Worm (Caenorhabditis elegans) whole organism, L4/young adult: ENCODE results near the gene F52D10.2.

Source experiments
- W03F9.2 ChIP-seq: fragments of 150-350 bp; optimal IDR thresholded peaks from 2 replicates; lab custom pipeline; 2014; ENCODE audit warnings: missing biosample characterization, missing genetic modification characterization
- dao-5 ChIP-seq: sonication (generic microtip); optimal IDR thresholded peaks from 2 replicates; lab custom pipeline; 2016; ENCODE audit warnings: missing genotype, missing genetic modification characterization, moderate library complexity, missing compliant biosample characterization
- him-1 ChIP-seq: sonication (generic microtip); optimal IDR thresholded peaks from 2 replicates; lab custom pipeline; 2016; ENCODE audit warnings: missing genotype, missing genetic modification reagents, missing genetic modification characterization, missing compliant biosample characterization

Gene F52D10.2

DNA sequence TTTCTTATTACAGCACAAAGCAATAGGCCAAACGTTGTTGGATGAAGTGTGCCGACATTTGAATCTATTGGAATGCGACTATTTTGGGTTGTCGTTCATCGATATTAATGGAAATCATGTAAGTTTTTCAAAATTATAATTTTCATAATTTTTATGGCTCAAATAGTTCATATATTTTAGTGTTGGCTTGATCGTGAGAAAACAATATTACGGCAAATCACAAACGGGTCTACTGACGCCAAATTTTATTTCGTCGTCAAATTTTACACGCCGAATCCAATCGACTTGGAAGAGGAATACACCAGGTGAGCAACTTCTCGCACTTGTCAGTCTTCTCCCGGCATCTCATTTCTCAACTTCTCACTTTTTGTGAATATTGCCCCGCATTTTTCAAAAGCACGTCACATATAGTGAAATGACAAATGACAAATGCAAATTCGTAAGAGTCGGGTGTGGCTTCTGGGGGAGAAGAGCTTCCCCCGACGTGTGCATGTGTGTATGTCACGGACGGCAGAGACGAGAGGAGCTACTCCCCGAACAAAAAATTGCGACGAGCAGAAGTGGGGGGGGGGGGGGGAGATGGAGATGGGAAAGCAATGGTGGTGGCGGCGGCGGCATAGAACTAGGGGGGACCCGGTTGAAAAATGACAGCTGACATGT is 15.0 kb downstream of the F52D10.2 start:
- TF ChIP-seq him-1 (tag; lab: Kevin White, UChicago) (no peak), W03F9.2 (no peak), dao-5 (no peak)

DNA sequence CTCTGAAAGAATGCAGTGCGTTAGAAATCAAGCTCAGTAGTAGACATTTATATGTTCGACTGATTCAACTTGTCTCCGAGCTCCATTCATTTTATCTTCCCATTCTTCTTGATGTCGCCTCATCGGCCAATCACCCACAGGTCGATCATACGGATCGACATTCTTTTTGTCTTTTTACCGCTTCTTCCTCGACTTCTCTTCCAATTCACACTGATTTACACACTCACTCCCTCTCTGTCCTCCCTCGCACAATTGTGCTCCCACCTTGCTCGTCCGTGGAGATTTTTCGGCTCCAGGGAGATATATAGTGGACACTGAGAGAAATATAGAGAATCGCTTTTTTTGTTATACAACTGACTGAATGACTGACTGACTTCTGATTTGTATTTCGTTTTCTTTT is 17.4 kb downstream of the F52D10.2 start:
- TF ChIP-seq W03F9.2 (no peak), him-1 (tag; lab: Kevin White, UChicago) (no peak), dao-5 (no peak)

DNA sequence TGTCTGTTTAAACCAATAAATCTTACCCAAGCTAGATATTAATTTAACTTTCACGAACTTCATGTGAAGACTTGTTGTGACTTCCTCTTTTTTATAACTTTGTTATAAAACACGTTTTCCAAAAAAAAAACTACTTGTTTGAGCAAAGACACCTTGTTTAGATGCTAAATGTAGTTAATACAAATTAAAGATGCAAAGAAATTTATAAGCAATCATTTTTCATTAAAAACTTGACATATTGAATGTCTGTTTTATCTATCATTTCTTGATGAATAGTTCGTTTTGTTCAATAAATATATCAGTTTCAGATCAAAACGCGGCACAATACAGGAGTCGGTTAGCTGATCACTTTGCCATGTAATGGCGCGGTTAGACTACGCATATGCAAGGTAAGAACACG is 19.3 kb downstream of the F52D10.2 start, which contains the start of gene frm-3:
frm-3 (plus strand) TSS at position 301 of the 400 bp plus-strand sequence.
- no peak for TF ChIP-seq W03F9.2
- TF ChIP-seq dao-5, result no peak
- no peak for TF ChIP-seq him-1 (tag; lab: Kevin White, UChicago)

DNA sequence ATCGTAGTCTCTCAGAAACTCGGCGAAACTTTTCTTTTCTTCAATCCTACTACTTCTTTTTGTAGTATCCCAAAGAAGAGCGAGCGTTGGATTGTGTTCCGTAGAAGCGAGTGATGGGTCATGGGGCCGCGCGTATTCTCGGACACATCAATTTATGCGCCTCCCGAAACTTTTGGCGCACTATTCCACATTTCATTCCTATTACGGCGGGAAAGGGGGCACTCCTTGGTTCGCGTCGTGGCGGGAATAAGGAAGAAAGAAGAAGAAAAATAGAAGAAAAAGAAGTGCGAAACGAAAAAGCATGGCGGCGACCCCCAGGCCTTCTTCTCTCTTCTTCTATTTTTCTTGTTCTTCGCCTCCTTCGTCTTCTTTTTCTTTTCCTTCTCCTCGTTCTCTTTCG is 19.8 kb downstream of the F52D10.2 start:
- TF ChIP-seq him-1 (tag; lab: Kevin White, UChicago), result no peak
- no peak for TF ChIP-seq W03F9.2
- TF ChIP-seq dao-5, result no peak

DNA sequence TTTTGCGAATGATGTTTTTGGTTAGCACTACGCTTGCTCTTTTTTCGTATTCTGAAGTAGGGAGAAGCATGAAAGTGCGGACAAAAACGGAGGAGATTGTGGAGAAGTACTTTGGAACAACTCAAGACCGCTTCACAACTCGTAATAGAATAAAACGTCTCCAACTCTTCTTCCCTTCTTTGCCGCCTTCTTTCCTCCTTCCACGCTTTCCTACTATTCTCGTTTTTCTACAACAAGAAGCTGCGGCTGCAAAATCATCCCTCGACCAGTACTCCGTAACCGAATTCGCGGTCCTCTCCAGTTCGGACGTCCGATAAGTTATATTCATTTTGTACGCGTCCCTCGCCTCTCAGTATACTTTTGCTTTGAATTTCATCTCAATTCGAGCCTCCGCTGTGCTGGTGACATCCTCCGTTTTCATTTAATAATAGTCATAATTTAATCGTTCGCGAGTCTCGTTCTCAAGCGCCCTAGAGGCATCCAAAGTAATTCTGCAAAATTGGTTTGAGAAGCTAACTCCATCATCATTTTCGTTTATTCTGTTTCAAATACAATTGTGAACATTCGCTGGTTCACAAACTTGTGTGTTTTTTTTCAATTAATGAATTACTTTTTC is 21.7 kb downstream of the F52D10.2 start:
- TF ChIP-seq dao-5 (no peak), W03F9.2 (no peak), him-1 (tag; lab: Kevin White, UChicago) (no peak)

DNA sequence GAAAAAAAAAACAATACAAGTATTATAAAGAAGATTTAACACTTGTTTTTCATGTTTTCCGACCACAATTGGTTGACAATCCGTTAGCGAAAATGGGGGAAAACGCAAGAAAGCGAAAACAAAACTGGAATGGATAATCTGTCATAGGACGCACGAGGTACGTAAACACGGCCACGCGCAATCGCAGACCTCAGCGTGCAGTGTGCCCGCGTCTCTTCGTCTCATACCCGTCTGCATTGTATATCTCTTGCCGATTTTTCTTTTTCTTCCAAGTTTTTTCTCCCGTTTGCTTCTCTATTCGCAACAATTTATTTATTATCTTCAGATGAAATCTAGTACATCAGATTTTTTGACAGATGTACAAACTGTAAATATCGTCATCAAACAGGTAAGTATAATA is 27.9 kb downstream of the F52D10.2 start, which contains the start of gene trpp-9:
trpp-9 (plus strand) TSS at position 261 of the 400 bp plus-strand sequence.
- no peak for TF ChIP-seq him-1 (tag; lab: Kevin White, UChicago)
- no peak for TF ChIP-seq W03F9.2
- no peak for TF ChIP-seq dao-5

DNA sequence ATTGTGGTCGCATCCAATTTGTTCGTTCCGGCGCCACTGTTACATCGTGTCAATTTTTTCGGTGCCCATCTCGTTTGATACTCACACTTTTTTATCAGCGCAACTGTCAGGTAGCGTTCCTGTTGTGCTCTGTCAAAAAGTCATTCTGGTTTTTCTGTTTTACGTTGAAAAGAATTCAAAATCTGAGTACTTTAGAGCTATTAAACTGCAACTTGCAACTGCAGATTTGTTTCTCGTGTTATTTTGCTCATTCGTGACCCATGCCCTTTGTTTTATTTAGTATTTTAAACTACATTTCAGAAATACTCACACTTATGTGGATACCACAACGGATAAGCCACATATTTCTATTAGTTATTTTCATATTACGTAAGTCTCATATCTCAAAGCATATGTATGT is 30.9 kb downstream of the F52D10.2 start, which contains the start of gene lev-8:
lev-8 (plus strand) TSS at position 301 of the 400 bp plus-strand sequence.
- TF ChIP-seq W03F9.2 (no peak), dao-5 (no peak), him-1 (tag; lab: Kevin White, UChicago) (no peak)

DNA sequence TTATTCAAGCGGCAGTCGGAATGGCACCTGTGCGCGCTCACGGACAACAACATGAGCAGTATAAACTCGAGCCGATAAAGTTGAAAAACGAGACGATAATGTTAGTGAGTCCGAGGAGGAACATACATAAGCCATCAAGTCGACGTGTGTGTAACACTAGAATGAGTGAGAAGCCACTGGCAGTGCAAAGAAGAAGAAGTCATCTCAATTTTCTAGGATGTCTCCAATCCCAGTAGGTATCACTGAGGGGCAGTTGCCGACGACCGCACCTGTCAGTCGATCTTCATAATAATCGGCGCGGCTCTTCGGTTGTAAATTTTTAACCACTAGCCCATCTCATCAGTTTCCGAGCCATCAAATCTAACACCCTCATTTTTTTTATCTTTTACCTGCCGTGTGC is 31.4 kb downstream of the F52D10.2 start:
- TF ChIP-seq W03F9.2 (no peak), him-1 (tag; lab: Kevin White, UChicago) (no peak), dao-5 (no peak)

DNA sequence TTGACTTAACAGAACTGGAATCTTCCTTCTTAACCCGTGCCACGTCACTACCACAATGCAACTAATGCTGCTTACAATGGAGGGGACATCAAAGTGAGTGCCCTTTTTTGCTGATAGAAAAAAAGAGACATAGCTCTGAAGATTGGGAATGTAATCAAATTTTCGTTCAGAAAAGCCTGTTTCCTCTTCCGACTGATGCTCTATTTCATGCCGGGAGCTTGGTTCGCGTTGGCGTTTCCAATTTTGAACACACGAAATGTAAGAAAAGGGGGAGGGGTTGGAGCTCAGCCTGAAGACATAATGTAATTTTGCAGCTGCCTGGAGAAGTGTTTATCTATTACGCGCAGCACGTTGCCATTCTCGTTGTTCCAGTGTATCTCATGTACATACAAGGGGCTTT is 33.4 kb downstream of the F52D10.2 start:
- peak; percentile 17 for TF ChIP-seq him-1 (tag; lab: Kevin White, UChicago)
- no peak for TF ChIP-seq W03F9.2

DNA sequence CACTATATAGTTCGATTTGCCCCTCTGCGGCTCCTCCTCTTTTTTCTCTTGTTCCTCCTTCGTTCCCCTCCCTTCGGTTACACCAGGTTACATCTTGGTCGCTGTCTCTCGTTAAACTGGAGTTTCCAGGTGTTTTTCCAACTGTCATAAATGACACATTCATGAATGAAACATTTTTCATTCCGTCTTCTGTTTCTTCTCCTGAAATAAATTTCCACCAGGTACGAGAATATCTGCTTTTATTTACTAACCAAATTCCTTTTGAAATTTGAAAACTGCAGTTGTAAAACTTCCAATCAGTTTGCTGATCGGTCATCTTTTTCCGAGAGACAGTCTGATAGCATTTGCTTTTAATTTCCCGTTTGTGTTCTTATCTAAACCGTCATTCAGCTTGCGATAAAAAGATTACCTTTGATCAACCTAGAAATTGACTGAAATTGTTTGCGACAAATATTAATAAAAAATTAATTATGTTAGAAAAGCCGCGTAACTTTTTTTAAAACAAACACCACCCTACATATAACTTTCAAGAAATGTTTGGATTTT is 35.3 kb downstream of the F52D10.2 start, which contains the start of gene C35C5.10:
C35C5.10 (plus strand) TSS at position 51 of the 546 bp plus-strand sequence.
- TF ChIP-seq him-1 (tag; lab: Kevin White, UChicago) (no peak), W03F9.2 (no peak), dao-5 (no peak)

DNA sequence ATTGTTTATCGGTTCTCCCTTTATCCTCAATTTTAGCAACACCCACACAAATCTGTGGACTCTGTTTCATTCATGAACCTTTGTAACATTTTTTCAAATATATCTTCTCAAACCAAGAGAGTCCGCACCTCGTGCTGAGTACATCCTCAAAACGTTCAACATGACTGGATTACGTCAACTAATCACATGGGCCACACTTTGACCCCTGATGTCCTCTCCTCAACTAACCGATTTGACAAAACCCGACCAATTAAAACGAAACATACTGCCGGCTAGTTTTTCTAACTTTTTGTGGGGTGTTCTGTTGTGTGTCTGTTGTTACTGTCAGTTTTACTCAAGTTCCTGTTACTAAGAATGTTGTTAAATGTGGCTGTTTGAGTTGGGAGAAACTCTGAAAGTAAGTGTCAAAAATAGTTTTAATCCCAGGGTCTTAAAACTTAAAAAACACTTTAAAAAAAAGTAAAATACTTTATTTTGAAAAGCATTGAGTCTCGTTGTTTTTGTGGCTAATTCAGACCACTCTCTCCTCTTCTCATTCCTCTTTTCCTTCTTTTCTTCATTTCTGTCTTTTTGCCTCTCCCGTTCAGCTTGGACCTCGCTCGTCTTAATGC is 35.9 kb downstream of the F52D10.2 start:
- TF ChIP-seq dao-5, result no peak
- no peak for TF ChIP-seq W03F9.2
- TF ChIP-seq him-1 (tag; lab: Kevin White, UChicago), result no peak

DNA sequence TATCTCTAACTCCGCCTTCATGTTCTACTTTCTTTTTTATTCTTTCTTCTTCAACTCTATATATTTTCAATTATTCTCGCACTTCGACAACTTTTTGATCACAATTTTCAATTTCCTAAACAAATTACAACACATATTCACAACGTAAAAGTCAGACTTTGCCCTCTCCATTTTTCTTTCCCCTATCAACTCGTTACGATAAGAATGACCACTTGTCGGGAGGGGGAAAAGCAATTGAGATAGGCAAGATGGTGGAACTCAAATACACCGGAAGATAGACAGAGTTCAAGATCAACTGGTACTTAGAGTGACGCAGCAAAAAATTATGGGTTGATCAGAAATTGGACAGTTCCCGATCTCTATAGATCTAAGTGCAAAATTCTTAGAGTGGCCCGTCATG is 36.5 kb downstream of the F52D10.2 start:
- TF ChIP-seq W03F9.2 (no peak), dao-5 (no peak), him-1 (tag; lab: Kevin White, UChicago) (no peak)

DNA sequence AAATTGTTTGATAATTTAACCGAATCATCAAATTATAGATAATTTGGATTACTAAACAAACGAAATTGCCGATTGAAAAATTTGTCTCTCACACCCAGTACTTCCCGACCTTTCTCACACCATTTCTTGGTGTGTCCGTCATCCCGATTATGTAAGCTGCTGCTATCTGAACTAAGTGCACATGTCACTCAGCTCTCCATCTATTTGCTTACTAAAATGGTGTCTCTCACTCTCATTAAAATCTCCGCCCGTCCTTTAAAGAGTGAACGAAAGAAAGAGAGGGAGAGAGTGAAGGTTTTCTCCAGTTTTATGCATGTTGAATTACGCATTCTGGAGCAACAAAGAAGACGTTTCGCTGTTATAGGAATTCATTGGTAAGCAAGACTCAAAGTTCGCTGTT is 37.0 kb downstream of the F52D10.2 start:
- no peak for TF ChIP-seq W03F9.2
- TF ChIP-seq him-1 (tag; lab: Kevin White, UChicago), result no peak
- no peak for TF ChIP-seq dao-5

DNA sequence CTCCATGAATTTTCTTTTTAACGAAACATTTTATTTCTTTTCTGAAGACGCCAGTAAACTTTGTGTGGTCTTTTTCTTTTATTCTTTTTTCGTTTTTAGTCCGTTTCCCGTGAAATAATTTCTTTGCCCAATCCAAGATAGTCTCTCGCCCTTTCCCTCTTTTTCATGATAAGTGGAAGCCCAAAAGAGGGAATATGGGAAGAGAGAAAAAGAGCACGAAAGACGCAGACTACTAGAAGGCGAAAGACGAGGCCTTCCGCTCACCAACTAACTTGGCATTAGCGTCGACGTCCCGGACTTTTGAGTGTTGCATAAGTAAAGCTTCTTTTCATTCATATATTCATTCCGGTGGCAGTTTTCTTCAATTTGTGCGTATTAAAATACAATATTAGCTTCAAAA is 38.6 kb downstream of the F52D10.2 start:
- no peak for TF ChIP-seq him-1 (tag; lab: Kevin White, UChicago)
- no peak for TF ChIP-seq dao-5
- TF ChIP-seq W03F9.2, result no peak

DNA sequence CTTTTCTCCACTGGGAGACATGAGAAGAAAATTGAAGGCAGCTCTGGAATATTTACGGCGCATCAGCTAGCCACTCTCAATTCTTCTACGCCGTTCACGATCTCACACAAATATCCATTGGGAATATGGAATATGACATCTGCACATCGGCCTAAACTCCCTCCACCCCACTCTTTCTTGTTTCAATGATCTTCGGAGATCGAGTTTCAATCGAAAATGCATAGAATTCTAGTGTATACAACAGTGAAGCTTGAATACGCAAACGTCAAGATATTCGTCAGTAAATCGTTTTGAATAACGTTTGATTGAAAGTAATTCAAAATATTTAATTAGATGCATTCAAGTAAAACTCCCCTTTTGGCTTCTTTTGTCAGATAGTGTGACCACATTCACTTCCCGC is 39.7 kb downstream of the F52D10.2 start:
- TF ChIP-seq dao-5, result no peak
- no peak for TF ChIP-seq W03F9.2
- no peak for TF ChIP-seq him-1 (tag; lab: Kevin White, UChicago)
